Worm (Caenorhabditis elegans): ENCODE data around the gene tasp-1.

DNA sequence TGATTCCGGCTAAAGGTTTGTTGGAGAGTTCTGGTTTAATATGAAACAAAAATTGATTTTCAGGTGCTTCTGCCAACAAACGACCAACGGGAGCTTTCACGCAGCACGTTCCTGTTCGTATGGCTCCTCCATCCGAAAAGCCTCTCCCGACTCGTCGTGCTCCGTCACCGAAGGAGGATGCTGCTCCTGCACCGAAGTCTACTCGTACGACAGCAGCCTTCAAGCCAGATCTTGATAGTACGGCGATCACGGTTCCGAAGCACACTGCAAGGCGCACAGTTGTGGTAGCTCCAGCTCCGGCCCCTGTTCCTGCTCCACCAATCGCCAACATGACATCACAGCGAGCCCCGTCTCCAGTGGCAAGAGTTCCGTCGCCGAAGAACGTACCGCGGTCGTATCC, 49.7 kb downstream of the tasp-1 start:
- TF ChIP-seq ztf-11 (tag; optimal IDR thresholded peaks at IDR 0.05), result no peak
- TF ChIP-seq nhr-23 (tag; optimal IDR thresholded peaks at IDR 0.05), result no peak
- no peak for TF ChIP-seq unc-62 (GFP tag; optimal IDR thresholded peaks at IDR 0.05)
- TF ChIP-seq blmp-1 (tag; optimal IDR thresholded peaks at IDR 0.05; ENCODE audit: insufficient read depth), result no peak
- no peak for TF ChIP-seq elt-3 (tag; optimal IDR thresholded peaks at IDR 0.05)
- no peak for TF ChIP-seq nhr-25 (tag; optimal IDR thresholded peaks at IDR 0.05)
- TF ChIP-seq mdl-1 (tag; optimal IDR thresholded peaks at IDR 0.05), result no peak
